Worm (Caenorhabditis elegans): ENCODE results near the gene R160.3.
"Not testable (repeated sequence)": the region's sequence is repeated elsewhere in the genome, so short reads cannot be mapped to it uniquely, and the experiment has no call there.

The R160.3 gene

ce11 chrX:4353318-4353717, 12.8 kb downstream of the R160.3 start, which contains the start of gene col-165:
Gene col-165, plus strand, starts transcription at chrX:4353618.
- TF ChIP-seq him-1 (tag; optimal IDR thresholded peaks at IDR 0.05), result no peak
- no peak for TF ChIP-seq W03F9.2 (tag; optimal IDR thresholded peaks at IDR 0.05)
- TF ChIP-seq dao-5 (tag; optimal IDR thresholded peaks at IDR 0.05), result no peak

- TF ChIP-seq W03F9.2 (tag; optimal IDR thresholded peaks at IDR 0.05), result no peak
- no peak for TF ChIP-seq him-1 (tag; optimal IDR thresholded peaks at IDR 0.05)
- TF ChIP-seq dao-5 (tag; optimal IDR thresholded peaks at IDR 0.05), result no peak
These were observed 15.9 kb downstream of the R160.3 start, which contains the start of gene F14H12.2 for ce11 chrX:4350198-4350597. Gene F14H12.2, plus strand, starts transcription at chrX:4350498.

ce11 chrX:4343915-4344314, 22.2 kb downstream of the R160.3 start, which contains the start of gene F14H12.3:
Gene F14H12.3, plus strand, starts transcription at chrX:4344215.
- no peak for TF ChIP-seq him-1 (tag; optimal IDR thresholded peaks at IDR 0.05)
- no peak for TF ChIP-seq W03F9.2 (tag; optimal IDR thresholded peaks at IDR 0.05)

- TF ChIP-seq W03F9.2 (tag; optimal IDR thresholded peaks at IDR 0.05), result no peak
- no peak for TF ChIP-seq dao-5 (tag; optimal IDR thresholded peaks at IDR 0.05)
- TF ChIP-seq him-1 (tag; optimal IDR thresholded peaks at IDR 0.05), result no peak
These were observed 23.4 kb downstream of the R160.3 start for ce11 chrX:4342730-4343129.

ce11 chrX:4339332-4339731, 26.8 kb downstream of the R160.3 start, which contains the start of gene cst-1:
Gene cst-1, plus strand, starts transcription at chrX:4339632.
- TF ChIP-seq him-1, dao-5, W03F9.2 (tag; optimal IDR thresholded peaks at IDR 0.05): not testable (repeated sequence)

ce11 chrX:4335950-4336349, 30.2 kb downstream of the R160.3 start, which contains the start of gene cst-2:
Gene cst-2, minus strand, starts transcription at chrX:4336050.
- not testable (repeated sequence) for TF ChIP-seq W03F9.2, him-1, dao-5 (tag; optimal IDR thresholded peaks at IDR 0.05)

ce11 chrX:4332305-4332704, 33.8 kb downstream of the R160.3 start, which contains the start of gene C24A8.6:
Gene C24A8.6, minus strand, starts transcription at chrX:4332405.
- not testable (repeated sequence) for TF ChIP-seq dao-5, W03F9.2, him-1 (tag; optimal IDR thresholded peaks at IDR 0.05)

- no peak for TF ChIP-seq W03F9.2 (tag; optimal IDR thresholded peaks at IDR 0.05)
These were observed 37.3 kb downstream of the R160.3 start, which contains the start of gene C24A8.5 for ce11 chrX:4328816-4329215. Gene C24A8.5, minus strand, starts transcription at chrX:4328916.

- no peak for TF ChIP-seq him-1 (tag; optimal IDR thresholded peaks at IDR 0.05)
- no peak for TF ChIP-seq W03F9.2 (tag; optimal IDR thresholded peaks at IDR 0.05)
These were observed 43.2 kb downstream of the R160.3 start for ce11 chrX:4322847-4323455.

- TF ChIP-seq dao-5 (tag; optimal IDR thresholded peaks at IDR 0.05), result no peak
- no peak for TF ChIP-seq him-1 (tag; optimal IDR thresholded peaks at IDR 0.05)
- TF ChIP-seq W03F9.2 (tag; optimal IDR thresholded peaks at IDR 0.05), result no peak
These were observed 45.6 kb downstream of the R160.3 start, which contains the start of gene dop-6 for ce11 chrX:4320563-4320962. Gene dop-6, plus strand, starts transcription at chrX:4320863.

- TF ChIP-seq dao-5 (tag; optimal IDR thresholded peaks at IDR 0.05) (no peak), him-1 (tag; optimal IDR thresholded peaks at IDR 0.05) (no peak), W03F9.2 (tag; optimal IDR thresholded peaks at IDR 0.05) (no peak)
These were observed 49.0 kb downstream of the R160.3 start for ce11 chrX:4317095-4317494.

All from whole organism, L4/young adult.